Worm (Caenorhabditis elegans): Measurements from ENCODE around the gene dhp-2.
"Not testable (repeated sequence)": the region's sequence is repeated elsewhere in the genome, so short reads cannot be mapped to it uniquely, and the experiment has no call there.

Gene dhp-2

DNA sequence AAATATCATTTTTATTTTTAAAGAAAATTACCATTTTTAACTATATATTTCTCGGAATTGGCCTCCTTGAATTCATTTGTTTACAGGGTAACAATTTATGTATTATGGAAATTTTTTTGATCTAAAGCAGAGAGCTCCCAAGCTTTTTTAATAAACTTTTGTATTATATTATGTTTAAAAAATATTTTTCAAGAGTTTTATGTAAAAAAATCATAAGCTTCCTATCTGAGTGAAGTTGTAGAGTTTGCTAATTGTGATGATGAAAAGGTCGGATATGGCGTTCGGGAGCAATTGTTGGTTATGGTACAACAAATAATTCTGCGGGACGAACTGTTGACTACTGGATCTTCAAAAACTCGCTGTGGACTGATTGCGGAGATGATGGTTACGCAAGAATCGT, 43.4 kb downstream of the dhp-2 start, which contains the start of gene F44D12.19:
Gene F44D12.19 (plus strand): TSS at position 301 of the 400 bp plus-strand sequence.
- no peak for TF ChIP-seq unc-98 (GFP tag; IDR thresholded peaks at IDR 0.05)
- no peak for TF ChIP-seq ama-1 (optimal IDR thresholded peaks at IDR 0.05)
- no peak for TF ChIP-seq nhr-19 (GFP tag; conservative IDR thresholded peaks at IDR 0.05)
- TF ChIP-seq fkh-8 (tag; optimal IDR thresholded peaks at IDR 0.05): no peak
- no peak for TF ChIP-seq hlh-17 (GFP tag; optimal IDR thresholded peaks at IDR 0.05; ENCODE audit: borderline replicate concordance)
- TF ChIP-seq C34B4.2 (tag; optimal IDR thresholded peaks at IDR 0.05): no peak
- TF ChIP-seq dpl-1 (GFP tag; optimal IDR thresholded peaks at IDR 0.05): no peak
- no peak for TF ChIP-seq nhr-76 (tag; optimal IDR thresholded peaks at IDR 0.05)
- TF ChIP-seq nhr-237 (tag; optimal IDR thresholded peaks at IDR 0.05): no peak
- no peak for TF ChIP-seq unc-30 (tag; optimal IDR thresholded peaks at IDR 0.05)
- TF ChIP-seq egl-13 (tag; optimal IDR thresholded peaks at IDR 0.05): no peak
- TF ChIP-seq nhr-12 (tag; optimal IDR thresholded peaks at IDR 0.05): no peak
- no peak for TF ChIP-seq grh-1 (GFP tag; IDR thresholded peaks at IDR 0.05)
- TF ChIP-seq mef-2 (tag; optimal IDR thresholded peaks at IDR 0.05): no peak
- TF ChIP-seq rnt-1 (tag; optimal IDR thresholded peaks at IDR 0.05): no peak
- TF ChIP-seq fkh-4 (tag; optimal IDR thresholded peaks at IDR 0.05; ENCODE audit: borderline replicate concordance): no peak
- no peak for TF ChIP-seq zip-4 (GFP tag; optimal IDR thresholded peaks at IDR 0.05)
- no peak for TF ChIP-seq ces-1 (GFP tag; optimal IDR thresholded peaks at IDR 0.05)
- TF ChIP-seq elt-3 (tag; optimal IDR thresholded peaks at IDR 0.05): no peak

DNA sequence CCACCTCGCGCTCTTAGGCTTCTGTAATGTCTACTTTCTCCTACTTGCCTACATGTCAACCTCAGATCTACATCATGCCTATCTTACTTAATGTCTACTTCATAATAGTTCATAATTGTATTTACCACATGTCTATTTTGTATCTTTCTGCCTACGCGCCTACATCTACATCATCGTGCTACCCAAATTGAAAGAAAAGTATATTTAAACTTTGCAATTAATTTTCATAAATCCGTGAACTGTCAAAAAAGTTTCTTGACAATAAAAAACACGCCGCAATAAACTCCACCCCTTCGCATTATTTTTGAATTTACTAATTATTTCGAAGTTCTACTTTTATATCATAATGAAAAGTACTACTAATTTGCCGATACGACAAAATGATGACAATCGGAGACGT, 45.1 kb downstream of the dhp-2 start, which contains the start of gene F44D12.8:
Gene F44D12.8 (plus strand): TSS at position 301 of the 400 bp plus-strand sequence.
- no peak for TF ChIP-seq zip-4 (GFP tag; optimal IDR thresholded peaks at IDR 0.05)
- TF ChIP-seq alr-1 (tag; optimal IDR thresholded peaks at IDR 0.05; ENCODE audit: borderline replicate concordance): no peak
- TF ChIP-seq unc-130 (tag; optimal IDR thresholded peaks at IDR 0.05): no peak
- TF ChIP-seq F16B12.6 (tag; optimal IDR thresholded peaks at IDR 0.05): no peak
- TF ChIP-seq nhr-237 (tag; optimal IDR thresholded peaks at IDR 0.05): no peak
- TF ChIP-seq dpl-1 (GFP tag; optimal IDR thresholded peaks at IDR 0.05): no peak
- no peak for TF ChIP-seq vab-15 (tag; optimal IDR thresholded peaks at IDR 0.05)
- TF ChIP-seq nhr-77 (tag; optimal IDR thresholded peaks at IDR 0.05): no peak
- no peak for TF ChIP-seq mdl-1 (tag; optimal IDR thresholded peaks at IDR 0.05)
- no peak for TF ChIP-seq aly-2 (tag; optimal IDR thresholded peaks at IDR 0.05)

DNA sequence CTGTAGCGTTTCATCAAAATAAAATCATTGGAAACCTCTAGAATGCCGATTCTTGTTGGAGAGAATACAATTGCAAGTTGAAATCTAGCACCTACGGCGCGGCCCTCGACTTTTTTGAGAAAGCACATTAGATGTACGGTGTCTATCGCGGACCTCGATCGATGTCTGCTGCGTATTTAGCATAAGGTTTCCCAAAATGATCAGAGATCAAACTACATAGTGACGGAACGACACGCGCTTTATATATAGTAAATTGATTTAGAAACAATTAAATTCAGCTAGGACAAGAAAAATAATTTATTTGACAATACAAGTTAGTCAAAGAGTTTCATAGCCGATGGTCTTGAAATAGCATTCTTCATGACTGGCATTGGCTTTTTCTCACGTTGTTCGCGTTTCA, 48.2 kb downstream of the dhp-2 start:
- TF ChIP-seq hlh-17 (GFP tag; optimal IDR thresholded peaks at IDR 0.05; ENCODE audit: borderline replicate concordance): no peak
- no peak for TF ChIP-seq sup-37 (GFP tag; optimal IDR thresholded peaks at IDR 0.05)
- TF ChIP-seq skn-1 (tag; optimal IDR thresholded peaks at IDR 0.05): no peak

DNA sequence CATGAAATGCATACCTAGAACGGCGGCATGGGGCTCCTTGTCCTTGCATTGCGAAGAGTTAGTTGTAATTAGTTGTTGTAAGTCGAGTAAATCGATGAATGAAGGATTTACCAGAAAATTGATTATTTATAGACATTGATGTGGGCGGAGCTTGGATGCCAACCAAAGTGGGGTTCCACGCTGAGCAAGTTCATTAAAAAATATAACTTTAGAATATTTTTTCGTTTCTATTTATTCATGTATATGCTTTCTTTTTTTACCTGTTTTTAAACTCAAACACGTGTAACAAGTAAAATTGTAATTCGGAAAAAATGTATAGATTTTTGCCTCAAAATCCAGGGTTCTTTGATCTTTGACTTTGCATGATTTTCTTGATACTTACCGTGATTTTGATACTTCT, 49.6 kb downstream of the dhp-2 start, which contains the start of gene gipc-2:
Gene gipc-2 (minus strand): TSS at position 101 of the 400 bp plus-strand sequence.
- TF ChIP-seq nhr-12 (tag; optimal IDR thresholded peaks at IDR 0.05): no peak
- no peak for TF ChIP-seq ceh-90 (tag; optimal IDR thresholded peaks at IDR 0.05)
- no peak for TF ChIP-seq ceh-88 (GFP tag; IDR thresholded peaks at IDR 0.05)
- TF ChIP-seq pqm-1 (tag; optimal IDR thresholded peaks at IDR 0.05): no peak
- no peak for TF ChIP-seq alr-1 (tag; optimal IDR thresholded peaks at IDR 0.05; ENCODE audit: borderline replicate concordance)

ce11 chrIV:10028779-10029178, 50.9 kb downstream of the dhp-2 start, which contains the start of the genes F44D12.16 and msd-2:
Gene F44D12.16 (plus strand): TSS chrIV:10029079.
Gene msd-2 (plus strand): TSS chrIV:10029083.
- not testable (repeated sequence) for TF ChIP-seq efl-3 (GFP tag; optimal IDR thresholded peaks at IDR 0.05); irx-1 (tag; optimal IDR thresholded peaks at IDR 0.05); lin-14 (GFP tag; optimal IDR thresholded peaks at IDR 0.05)

All from whole organism, L1 larva.